Worm (Caenorhabditis elegans) whole organism, L1 larva: Measurements from ENCODE around the gene twk-16.
A peak's percentile ranks its signal among the peaks of the same experiment; 100 is the strongest.

Experiments
- C16A3.4 ChIP-seq: fragments of 150-350 bp; optimal IDR thresholded peaks from 2 replicates; lab custom pipeline; 2014; ENCODE audit warnings: missing biosample characterization, missing genetic modification characterization
- C34B4.2 ChIP-seq: sonication (generic microtip); optimal IDR thresholded peaks from 2 replicates; lab custom pipeline; 2017; ENCODE audit warnings: mild to moderate bottlenecking, missing genetic modification characterization, missing compliant biosample characterization
- F16B12.6 ChIP-seq: fragments of 150-350 bp; optimal IDR thresholded peaks from 2 replicates; lab custom pipeline; 2014; ENCODE audit warnings: missing biosample characterization, missing genetic modification characterization
- Y116A8C.19 ChIP-seq: sonication (generic microtip); optimal IDR thresholded peaks from 2 replicates; lab custom pipeline; 2016; ENCODE audit warnings: missing compliant biosample characterization, missing genetic modification characterization, borderline replicate concordance
- alr-1 ChIP-seq: fragments of 200-800 bp; sonication (Bioruptor generic); optimal IDR thresholded peaks from 2 replicates; lab custom pipeline; 2018; ENCODE audit warnings: borderline replicate concordance, mild to moderate bottlenecking, missing genetic modification characterization, missing compliant biosample characterization
- aly-2 ChIP-seq: fragments of 150-350 bp; optimal IDR thresholded peaks from 2 replicates; lab custom pipeline; 2014; ENCODE audit warnings: missing biosample characterization, missing genetic modification characterization
- blmp-1 ChIP-seq: fragments of 150-350 bp; optimal IDR thresholded peaks from 2 replicates; lab custom pipeline; 2014; ENCODE audit warnings: missing biosample characterization, missing genetic modification characterization
- ceh-63 ChIP-seq: fragments of 200-800 bp; sonication (Bioruptor generic); optimal IDR thresholded peaks from 2 replicates; lab custom pipeline; 2018; ENCODE audit warnings: mild to moderate bottlenecking, missing genetic modification characterization, missing compliant biosample characterization
- ceh-8 ChIP-seq: fragments of 200-800 bp; sonication (Bioruptor generic); optimal IDR thresholded peaks from 2 replicates; lab custom pipeline; 2018; ENCODE audit warnings: mild to moderate bottlenecking, missing genetic modification characterization, moderate library complexity, missing compliant biosample characterization
- ceh-82 ChIP-seq, 3 experiments: fragments of 150-350 bp in 1 of 3; sonication (generic microtip) in 2 of 3; optimal IDR thresholded peaks; 2 replicates each; lab custom pipeline; 2014 to 2017; ENCODE audit warnings: missing biosample characterization in 3 of 3, missing genetic modification characterization in 3 of 3
- ceh-90 ChIP-seq: sonication (generic microtip); optimal IDR thresholded peaks from 2 replicates; lab custom pipeline; 2016; ENCODE audit warnings: missing genetic modification characterization, missing compliant biosample characterization
- ces-1 ChIP-seq: fragments of 150-350 bp; optimal IDR thresholded peaks from 2 replicates; lab custom pipeline; 2014; ENCODE audit warnings: missing biosample characterization, missing genetic modification reagents, missing genetic modification characterization
- dsc-1 ChIP-seq: sonication (generic microtip); optimal IDR thresholded peaks from 2 replicates; lab custom pipeline; 2016; ENCODE audit warnings: mild to moderate bottlenecking, missing genetic modification characterization, missing compliant biosample characterization
- elt-3 ChIP-seq, 6 experiments: fragments of 150-350 bp in 1 of 6; sonication (generic microtip); optimal IDR thresholded peaks; 2 replicates each; lab custom pipeline; 2017 to 2018; ENCODE audit warnings: missing biosample characterization in 6 of 6, missing genetic modification characterization in 6 of 6, inconsistent platforms in 1 of 6
- fkh-4 ChIP-seq: sonication (generic microtip); optimal IDR thresholded peaks from 2 replicates; lab custom pipeline; 2016; ENCODE audit warnings: missing compliant biosample characterization, missing genetic modification characterization, borderline replicate concordance
- fos-1 ChIP-seq: fragments of 150-350 bp; optimal IDR thresholded peaks from 2 replicates; lab custom pipeline; 2014; ENCODE audit warnings: missing biosample characterization, missing genetic modification characterization
- hlh-17 ChIP-seq: fragments of 200-800 bp; sonication (Bioruptor generic); optimal IDR thresholded peaks from 2 replicates; lab custom pipeline; 2018; ENCODE audit warnings: missing genetic modification characterization, mild to moderate bottlenecking, missing compliant biosample characterization, moderate library complexity, borderline replicate concordance
- hlh-4 ChIP-seq: sonication (generic microtip); optimal IDR thresholded peaks from 2 replicates; lab custom pipeline; 2016; ENCODE audit warnings: mild to moderate bottlenecking, missing genetic modification characterization, missing compliant biosample characterization
- hpl-2 ChIP-seq: fragments of 150-350 bp; optimal IDR thresholded peaks from 2 replicates; lab custom pipeline; 2014; ENCODE audit warnings: missing biosample characterization, missing genetic modification reagents, missing genetic modification characterization
- jun-1 ChIP-seq: fragments of 150-350 bp; optimal IDR thresholded peaks from 2 replicates; lab custom pipeline; 2014; ENCODE audit warnings: missing biosample characterization, missing genetic modification reagents, missing genetic modification characterization
- lin-15B ChIP-seq: fragments of 150-350 bp; sonication (generic microtip); optimal IDR thresholded peaks from 3 replicates; lab custom pipeline; 2014; ENCODE audit warnings: missing biosample characterization, missing genetic modification characterization
- lir-3 ChIP-seq: sonication (generic microtip); optimal IDR thresholded peaks from 2 replicates; lab custom pipeline; 2016; ENCODE audit warnings: mild to moderate bottlenecking, missing genetic modification characterization, moderate library complexity, missing compliant biosample characterization; ENCODE audit not compliant: poor library complexity
- mef-2 ChIP-seq: fragments of 150-350 bp; optimal IDR thresholded peaks from 2 replicates; lab custom pipeline; 2014; ENCODE audit warnings: missing biosample characterization, missing genetic modification characterization
- nhr-11 ChIP-seq: fragments of 150-350 bp; optimal IDR thresholded peaks from 2 replicates; lab custom pipeline; 2014; ENCODE audit warnings: missing biosample characterization, missing genetic modification characterization
- nhr-19 ChIP-seq: fragments of 200-800 bp; sonication (Bioruptor generic); conservative IDR thresholded peaks from 2 replicates; pipeline ENCODE4 v1.3.6; 2022; ENCODE audit warnings: missing genetic modification characterization, missing compliant biosample characterization
- nhr-20 ChIP-seq: sonication (generic microtip); optimal IDR thresholded peaks from 2 replicates; lab custom pipeline; 2016; ENCODE audit warnings: mild to moderate bottlenecking, missing genetic modification characterization, missing compliant biosample characterization
- nhr-237 ChIP-seq: fragments of 150-350 bp; optimal IDR thresholded peaks from 2 replicates; lab custom pipeline; 2014; ENCODE audit warnings: missing biosample characterization, missing genetic modification characterization
- nhr-47 ChIP-seq: sonication (generic microtip); optimal IDR thresholded peaks from 2 replicates; lab custom pipeline; 2016; ENCODE audit warnings: mild to moderate bottlenecking, missing genetic modification characterization, moderate library complexity, missing compliant biosample characterization
- nhr-71 ChIP-seq: sonication (generic microtip); optimal IDR thresholded peaks from 2 replicates; lab custom pipeline; 2016; ENCODE audit warnings: mild to moderate bottlenecking, missing genetic modification characterization, moderate library complexity, missing compliant biosample characterization
- nhr-76 ChIP-seq: sonication (generic microtip); optimal IDR thresholded peaks from 2 replicates; lab custom pipeline; 2017; ENCODE audit warnings: missing biosample characterization, missing genetic modification characterization
- nhr-85 ChIP-seq: sonication (generic microtip); peaks from one replicate; lab custom pipeline; 2016; ENCODE audit warnings: missing genetic modification characterization, inconsistent platforms, missing compliant biosample characterization
- nhr-90 ChIP-seq: sonication (generic microtip); optimal IDR thresholded peaks from 2 replicates; lab custom pipeline; 2016; ENCODE audit warnings: mild to moderate bottlenecking, missing genetic modification characterization, missing compliant biosample characterization; ENCODE audit not compliant: poor library complexity
- pax-3 ChIP-seq: fragments of 200-800 bp; sonication (Bioruptor generic); optimal IDR thresholded peaks from 2 replicates; lab custom pipeline; 2018; ENCODE audit warnings: mild to moderate bottlenecking, missing genetic modification characterization, moderate library complexity, missing compliant biosample characterization
- rnt-1 ChIP-seq: sonication (generic microtip); optimal IDR thresholded peaks from 2 replicates; lab custom pipeline; 2016; ENCODE audit warnings: mild to moderate bottlenecking, missing genetic modification characterization, moderate library complexity, missing compliant biosample characterization
- skn-1 ChIP-seq: fragments of 150-350 bp; optimal IDR thresholded peaks from 2 replicates; lab custom pipeline; 2014; ENCODE audit warnings: missing biosample characterization, missing genetic modification characterization
- snpc-4 ChIP-seq: fragments of 150-350 bp; optimal IDR thresholded peaks from 2 replicates; lab custom pipeline; 2014; ENCODE audit warnings: missing biosample characterization, missing genetic modification characterization
- snu-23 ChIP-seq: sonication (generic microtip); optimal IDR thresholded peaks from 2 replicates; lab custom pipeline; 2016; ENCODE audit warnings: missing genetic modification characterization, missing compliant biosample characterization
- sox-4 ChIP-seq: sonication (generic microtip); optimal IDR thresholded peaks from 2 replicates; lab custom pipeline; 2016; ENCODE audit warnings: missing genetic modification characterization, missing compliant biosample characterization
- sup-37 ChIP-seq: fragments of 200-800 bp; sonication (Bioruptor generic); optimal IDR thresholded peaks from 2 replicates; lab custom pipeline; 2018; ENCODE audit warnings: mild to moderate bottlenecking, missing genetic modification characterization, missing compliant biosample characterization
- swsn-7 ChIP-seq: sonication (generic microtip); optimal IDR thresholded peaks from 2 replicates; lab custom pipeline; 2016; ENCODE audit warnings: missing genetic modification characterization, missing compliant biosample characterization
- tbx-2 ChIP-seq: sonication (generic microtip); optimal IDR thresholded peaks from 2 replicates; lab custom pipeline; 2016; ENCODE audit warnings: missing genetic modification characterization, missing compliant biosample characterization
- tlp-1 ChIP-seq: fragments of 150-350 bp; optimal IDR thresholded peaks from 2 replicates; lab custom pipeline; 2014; ENCODE audit warnings: missing biosample characterization, missing genetic modification characterization
- unc-130 ChIP-seq: fragments of 150-350 bp; optimal IDR thresholded peaks from 2 replicates; lab custom pipeline; 2017; ENCODE audit warnings: missing biosample characterization, missing genetic modification characterization, inconsistent platforms
- unc-86 ChIP-seq: sonication (generic microtip); optimal IDR thresholded peaks from 2 replicates; lab custom pipeline; 2016; ENCODE audit warnings: missing genetic modification characterization, missing compliant biosample characterization
- zag-1 ChIP-seq: fragments of 150-350 bp; optimal IDR thresholded peaks from 2 replicates; lab custom pipeline; 2014; ENCODE audit warnings: missing biosample characterization, missing genetic modification characterization
- zip-4 ChIP-seq: fragments of 200-800 bp; sonication (Bioruptor generic); optimal IDR thresholded peaks from 2 replicates; lab custom pipeline; 2018; ENCODE audit warnings: mild to moderate bottlenecking, missing genetic modification characterization, moderate library complexity, missing compliant biosample characterization
- ztf-11 ChIP-seq, 2 experiments: sonication (generic microtip); optimal IDR thresholded peaks; 2 replicates each; lab custom pipeline; 2016 to 2017; ENCODE audit warnings: missing genetic modification characterization in 2 of 2, missing biosample characterization in 1 of 2, missing compliant biosample characterization in 1 of 2

Gene twk-16

ce11 chrX:3115134-3116032 is 34.5 kb downstream of the twk-16 start (continued):
- TF ChIP-seq ceh-8 (GFP tag; lab: Kevin White, UChicago) (peak; percentile 33), nhr-90 (tag; lab: Kevin White, UChicago) (peak; percentile 72), snpc-4 (tag; lab: Kevin White, UChicago) (no peak), nhr-71 (peak; percentile 79), ceh-90 (tag; lab: Kevin White, UChicago) (no peak), nhr-237 (tag; lab: Kevin White, UChicago) (no peak), lin-15B (no peak), aly-2 (peak; percentile 46), zip-4 (GFP tag; lab: Kevin White, UChicago) (no peak), ceh-82 (tag; optimal IDR thresholded peaks at IDR 0.05; lab: Kevin White, UChicago) (peak in 2 of 3 experiments; percentile 18 to 29), skn-1 (tag; lab: Kevin White, UChicago) (peak; percentile 11), fos-1 (tag; lab: Kevin White, UChicago) (peak; percentile 3), blmp-1 (tag; lab: Kevin White, UChicago) (no peak), nhr-11 (tag; lab: Kevin White, UChicago) (no peak), hlh-17 (GFP tag; lab: Kevin White, UChicago) (no peak), tlp-1 (tag; lab: Kevin White, UChicago) (no peak), sox-4 (no peak), ztf-11 (tag; optimal IDR thresholded peaks at IDR 0.05; lab: Kevin White, UChicago) (no peak), Y116A8C.19 (tag; lab: Kevin White, UChicago) (no peak), sup-37 (no peak), nhr-20 (tag; lab: Kevin White, UChicago) (peak; percentile 72), dsc-1 (tag; lab: Kevin White, UChicago) (peak; percentile 28), fkh-4 (tag; lab: Kevin White, UChicago) (no peak), lir-3 (peak; percentile 41), alr-1 (tag; lab: Kevin White, UChicago) (no peak), unc-130 (tag; lab: Kevin White, UChicago) (peak; percentile 84), tbx-2 (no peak), mef-2 (tag; lab: Kevin White, UChicago) (no peak), ceh-63 (GFP tag; lab: Kevin White, UChicago) (peak; percentile 48), rnt-1 (tag; lab: Kevin White, UChicago) (peak; percentile 40), nhr-76 (tag; lab: Kevin White, UChicago) (no peak), elt-3 (tag; optimal IDR thresholded peaks at IDR 0.05; lab: Kevin White, UChicago) (peak in 5 of 6 experiments; percentile 59 to 88 (median 74))

DNA sequence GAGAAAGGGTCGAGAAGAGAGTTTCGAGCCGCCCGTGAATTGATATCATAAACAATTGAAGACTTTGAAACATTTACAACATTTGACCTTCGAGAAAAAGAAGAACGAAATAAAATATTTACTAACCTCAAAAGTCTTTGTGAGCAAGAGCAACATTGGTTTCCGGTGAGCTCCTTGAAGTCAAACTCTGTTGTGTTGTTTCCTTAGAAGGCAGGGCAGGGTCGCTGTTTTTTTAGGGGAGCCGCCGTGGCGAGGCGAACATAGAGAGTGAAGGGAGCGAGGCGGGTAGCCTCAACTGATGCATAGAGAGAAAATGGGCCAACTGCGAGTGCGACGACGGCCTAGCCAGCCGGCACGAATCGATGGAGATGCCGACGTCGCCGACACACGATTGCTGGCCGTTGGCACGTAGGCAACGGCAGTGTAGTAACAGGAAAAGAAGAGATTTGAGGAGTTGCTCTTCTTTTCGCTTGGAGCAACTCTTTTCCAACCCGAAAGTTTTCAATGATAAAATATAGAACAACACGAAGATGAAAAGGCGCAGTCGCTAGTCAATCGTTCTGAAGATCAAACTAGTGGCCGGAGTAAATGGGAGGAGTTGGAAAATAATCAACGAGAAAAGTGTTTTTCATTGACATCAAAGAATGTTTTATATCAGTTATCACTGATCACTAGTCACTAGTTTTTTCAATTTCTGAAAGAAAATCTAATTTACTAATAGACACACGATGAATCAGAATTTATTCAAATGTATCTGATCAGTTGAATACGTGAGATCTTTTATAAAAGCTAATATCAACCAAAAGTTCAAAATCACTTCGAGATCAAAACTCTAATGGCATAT is 35.3 kb downstream of the twk-16 start, which contains the start of gene mai-1:
TSS of gene mai-1 (minus strand) at position 557 of the 844 bp plus-strand sequence.
- TF ChIP-seq nhr-85 (tag; lab: Kevin White, UChicago) (peak; percentile 31), rnt-1 (tag; lab: Kevin White, UChicago) (peak; percentile 60), mef-2 (tag; lab: Kevin White, UChicago) (peak; percentile 20), unc-86 (tag; lab: Kevin White, UChicago) (peak; percentile 38), zag-1 (tag; lab: Kevin White, UChicago) (no peak), ceh-63 (GFP tag; lab: Kevin White, UChicago) (no peak), C34B4.2 (tag; lab: Kevin White, UChicago) (no peak), F16B12.6 (tag; lab: Kevin White, UChicago) (no peak), swsn-7 (tag; lab: Kevin White, UChicago) (peak; percentile 65), tbx-2 (peak; percentile 54), pax-3 (no peak), nhr-19 (GFP tag; lab: Robert Waterston, UW) (peak; percentile 65), C16A3.4 (no peak), nhr-47 (tag; lab: Kevin White, UChicago) (peak; percentile 57), fkh-4 (tag; lab: Kevin White, UChicago) (no peak), unc-130 (tag; lab: Kevin White, UChicago) (no peak), hpl-2 (GFP tag; lab: Kevin White, UChicago) (no peak), snu-23 (GFP tag; lab: Kevin White, UChicago) (peak; percentile 57), hlh-4 (tag; lab: Kevin White, UChicago) (no peak), ces-1 (no peak), jun-1 (no peak), elt-3 (tag; optimal IDR thresholded peaks at IDR 0.05; lab: Kevin White, UChicago) (no peak)
